Fruit fly (Drosophila melanogaster): ENCODE measurements around the gene ort.

DNA sequence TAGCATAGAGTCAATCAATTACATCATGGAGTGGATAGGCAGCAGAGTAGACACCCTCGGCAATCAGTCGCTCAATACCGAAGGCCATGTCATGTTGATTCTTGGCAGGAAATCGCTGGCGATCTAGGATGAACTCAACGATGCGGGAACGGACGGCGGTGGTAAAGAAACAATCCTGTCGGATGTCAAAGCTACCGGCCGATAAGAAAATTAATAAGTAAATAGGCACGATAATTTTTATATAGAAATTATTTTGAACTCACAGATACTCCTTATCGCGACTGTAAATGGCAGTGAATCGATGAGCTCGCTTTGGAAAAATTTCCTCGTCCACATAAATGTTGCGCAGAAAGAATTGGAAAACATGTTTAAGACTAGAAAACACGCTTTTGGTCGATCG lies 21.5 kb upstream of the ort start:
- TF ChIP-seq psq (optimal IDR thresholded peaks at IDR 0.05) (no peak), Dll (optimal IDR thresholded peaks at IDR 0.05) (no peak), usp (GFP tag; optimal IDR thresholded peaks at IDR 0.05) (no peak)
